Fruit fly (Drosophila melanogaster): ENCODE measurements around the gene PGRP-LD.

PGRP-LD gene

dm6 chr3L:5770817-5771425, 8.9 kb upstream of the PGRP-LD start (continued):
- TF ChIP-seq CG9215 (GFP tag; IDR thresholded peaks at IDR 0.05) = peak; percentile 98
- TF ChIP-seq ac (GFP tag; optimal IDR thresholded peaks at IDR 0.05) = peak; percentile 55
- 0 out of 2 replicates have a peak, but pooled peaks have one; percentile 29 for TF ChIP-seq sens-2 (GFP tag; IDR thresholded peaks at IDR 0.05)
- peak; percentile 80 for TF ChIP-seq Xbp1 (GFP tag; optimal IDR thresholded peaks at IDR 0.05)
- peak; percentile 72 for TF ChIP-seq Bdp1 (GFP tag; optimal IDR thresholded peaks at IDR 0.05)
- peak; percentile 65 for TF ChIP-seq CG15514 (GFP tag; optimal IDR thresholded peaks at IDR 0.05)
- peak; percentile 65 for TF ChIP-seq CG1602 (GFP tag; optimal IDR thresholded peaks at IDR 0.05)
- TF ChIP-seq grau (tag; optimal IDR thresholded peaks at IDR 0.05) = peak; percentile 89
- TF ChIP-seq H2.0 (GFP tag; IDR thresholded peaks at IDR 0.05) = peak; percentile 57; the same call in 1 of the 2 replicates
- TF ChIP-seq vfl (GFP tag; optimal IDR thresholded peaks at IDR 0.05) = peak; percentile 73
- TF ChIP-seq kah (GFP tag; optimal IDR thresholded peaks at IDR 0.05) = peak; percentile 51
- no peak for TF ChIP-seq gsb-n (tag; optimal IDR thresholded peaks at IDR 0.05)
- TF ChIP-seq Hsf (GFP tag; optimal IDR thresholded peaks at IDR 0.05) = peak; percentile 85
- peak; percentile 76 for TF ChIP-seq CG12236 (GFP tag; optimal IDR thresholded peaks at IDR 0.05)
- peak; percentile 49 for TF ChIP-seq CG4707 (GFP tag; optimal IDR thresholded peaks at IDR 0.05)
- 0 out of 2 replicates have a peak, but pooled peaks have one; percentile 22 for TF ChIP-seq CG43689 (GFP tag; IDR thresholded peaks at IDR 0.05)
- peak; percentile 70 for TF ChIP-seq CG3847 (GFP tag; IDR thresholded peaks at IDR 0.05)
- peak; percentile 59 for TF ChIP-seq CG7928 (GFP tag; optimal IDR thresholded peaks at IDR 0.05)
- peak; percentile 69; the same call in 1 of the 2 replicates for TF ChIP-seq sisA (GFP tag; IDR thresholded peaks at IDR 0.05)
- no peak for TF ChIP-seq hkb (optimal IDR thresholded peaks at IDR 0.05)
- TF ChIP-seq hkb (GFP tag; IDR thresholded peaks at IDR 0.05) = peak; percentile 75
- peak; percentile 77 for TF ChIP-seq CG8944 (GFP tag; optimal IDR thresholded peaks at IDR 0.05)
- TF ChIP-seq CG10209 (GFP tag; optimal IDR thresholded peaks at IDR 0.05) = peak; percentile 86
- TF ChIP-seq CG7839 (tag; optimal IDR thresholded peaks at IDR 0.05) = peak; percentile 84
- peak; percentile 88 for TF ChIP-seq CHES-1-like (GFP tag; optimal IDR thresholded peaks at IDR 0.05)
- peak; percentile 78 for TF ChIP-seq CG3407 (GFP tag; optimal IDR thresholded peaks at IDR 0.05)
- no peak for TF ChIP-seq CG11696 (GFP tag; IDR thresholded peaks at IDR 0.05)
- no peak for TF ChIP-seq sqz (GFP tag; optimal IDR thresholded peaks at IDR 0.05)
- TF ChIP-seq CG9437 (GFP tag; optimal IDR thresholded peaks at IDR 0.05) = peak; percentile 80
- peak; percentile 96 for TF ChIP-seq GATAe (GFP tag; conservative IDR thresholded peaks at IDR 0.05)
- no peak for TF ChIP-seq Optix (GFP tag; IDR thresholded peaks at IDR 0.05)
- TF ChIP-seq sna (GFP tag; IDR thresholded peaks at IDR 0.05; ENCODE audit: partially characterized antibody) = no peak
- TF ChIP-seq CG10543 (GFP tag; optimal IDR thresholded peaks at IDR 0.05) = peak; percentile 94
- TF ChIP-seq Adf1 (GFP tag; IDR thresholded peaks at IDR 0.05) = peak; percentile 77
- TF ChIP-seq CG4404 (GFP tag; IDR thresholded peaks at IDR 0.05) = peak; percentile 27; the same call in 1 of the 2 replicates
- TF ChIP-seq dati (GFP tag; IDR thresholded peaks at IDR 0.05) = no peak
- peak; percentile 70 for TF ChIP-seq ash1 (GFP tag; optimal IDR thresholded peaks at IDR 0.05)
- TF ChIP-seq gfzf (GFP tag; optimal IDR thresholded peaks at IDR 0.05) = peak; percentile 14
- TF ChIP-seq fd64A (GFP tag; optimal IDR thresholded peaks at IDR 0.05) = peak; percentile 57
- peak; percentile 69 for TF ChIP-seq CG7372 (GFP tag; IDR thresholded peaks at IDR 0.05)
- TF ChIP-seq dmrt11E (tag; optimal IDR thresholded peaks at IDR 0.05) = peak; percentile 80
- no peak for TF ChIP-seq pita (GFP tag; optimal IDR thresholded peaks at IDR 0.05)
- TF ChIP-seq btn (GFP tag; optimal IDR thresholded peaks at IDR 0.05) = peak; percentile 49
- peak; percentile 86 for TF ChIP-seq CG15601 (tag; optimal IDR thresholded peaks at IDR 0.05)
- peak; percentile 61 for TF ChIP-seq Usf (GFP tag; optimal IDR thresholded peaks at IDR 0.05)
- peak; percentile 75 for TF ChIP-seq tin (GFP tag; optimal IDR thresholded peaks at IDR 0.05)
- TF ChIP-seq PHDP (tag; optimal IDR thresholded peaks at IDR 0.05) = peak; percentile 91
- peak; percentile 87 for TF ChIP-seq Oli (tag; optimal IDR thresholded peaks at IDR 0.05)
- TF ChIP-seq CG11456 (GFP tag; IDR thresholded peaks at IDR 0.05) = peak; percentile 39; the same call in 1 of the 3 replicates
- TF ChIP-seq hb (GFP tag; IDR thresholded peaks at IDR 0.05; ENCODE audit: partially characterized antibody) = no peak
